Fruit fly (Drosophila melanogaster) whole organism, embryonic: ENCODE results near the gene CG4462.

Source experiments
- Abd-B ChIP-seq: fragments of 200-800 bp; sonication (Bioruptor generic); optimal IDR thresholded peaks from 2 replicates; lab custom pipeline; 2018; ENCODE audit warnings: missing biosample characterization, mild to moderate bottlenecking, missing genetic modification characterization, moderate library complexity
- Bgb ChIP-seq: fragments of 200-800 bp; sonication (Bioruptor generic); IDR thresholded peaks from 2 replicates; pipeline ENCODE4 v1.3.6; 2022; ENCODE audit warnings: missing biosample characterization, missing genetic modification characterization; ENCODE audit not compliant: partially characterized antibody
- CG10147 ChIP-seq: fragments of 200-800 bp; sonication (Bioruptor generic); optimal IDR thresholded peaks from 2 replicates; lab custom pipeline; 2019; ENCODE audit warnings: missing biosample characterization, mild to moderate bottlenecking, missing genetic modification characterization, moderate library complexity
- CG10366 ChIP-seq: fragments of 200-800 bp; sonication (Bioruptor generic); IDR thresholded peaks from 2 replicates; pipeline ENCODE4 v1.3.6; 2022; ENCODE audit warnings: missing biosample characterization, missing genetic modification characterization
- CG11560 ChIP-seq: fragments of 200-800 bp; sonication (Bioruptor generic); IDR thresholded peaks from 3 replicates; pipeline ENCODE4 v1.3.6; 2022; ENCODE audit warnings: missing biosample characterization, missing genetic modification characterization
- CG12155 ChIP-seq: fragments of 200-800 bp; sonication (Bioruptor generic); optimal IDR thresholded peaks from 3 replicates; lab custom pipeline; 2016; ENCODE audit warnings: missing biosample characterization, missing genetic modification characterization
- CG12236 ChIP-seq: fragments of 200-800 bp; sonication (Bioruptor generic); optimal IDR thresholded peaks from 2 replicates; lab custom pipeline; 2016; ENCODE audit warnings: missing biosample characterization, missing genetic modification characterization
- CG13123 ChIP-seq: fragments of 200-800 bp; sonication (Bioruptor generic); optimal IDR thresholded peaks from 2 replicates; lab custom pipeline; 2016; ENCODE audit warnings: missing biosample characterization, missing genetic modification characterization
- CG13287 ChIP-seq: fragments of 200-800 bp; sonication (Bioruptor generic); IDR thresholded peaks from 2 replicates; pipeline ENCODE4 v1.3.6; 2022; ENCODE audit warnings: missing biosample characterization, missing genetic modification characterization; ENCODE audit not compliant: partially characterized antibody
- CG15269 ChIP-seq: fragments of 200-800 bp; sonication (Bioruptor generic); optimal IDR thresholded peaks from 2 replicates; lab custom pipeline; 2018; ENCODE audit warnings: missing biosample characterization, mild to moderate bottlenecking, missing genetic modification characterization, moderate library complexity
- CG1529 ChIP-seq: fragments of 200-800 bp; sonication (Bioruptor generic); optimal IDR thresholded peaks from 3 replicates; lab custom pipeline; 2018; ENCODE audit warnings: missing biosample characterization, missing genetic modification characterization
- CG1647 ChIP-seq: fragments of 200-800 bp; sonication (Bioruptor generic); optimal IDR thresholded peaks from 3 replicates; lab custom pipeline; 2016; ENCODE audit warnings: missing biosample characterization, missing genetic modification characterization
- CG17829 ChIP-seq: fragments of 200-800 bp; optimal IDR thresholded peaks from 2 replicates; lab custom pipeline; 2019; ENCODE audit warnings: missing biosample characterization, mild to moderate bottlenecking, missing genetic modification characterization, moderate library complexity
- CG17912 ChIP-seq: fragments of 200-800 bp; sonication (Bioruptor generic); optimal IDR thresholded peaks from 2 replicates; lab custom pipeline; 2018; ENCODE audit warnings: missing biosample characterization, mild to moderate bottlenecking, missing genetic modification characterization
- CG2116 ChIP-seq: fragments of 200-800 bp; sonication (Bioruptor generic); optimal IDR thresholded peaks from 3 replicates; lab custom pipeline; 2018; ENCODE audit warnings: missing biosample characterization, mild to moderate bottlenecking, missing genetic modification characterization
- CG2120 ChIP-seq: fragments of 200-800 bp; sonication (Bioruptor generic); optimal IDR thresholded peaks from 3 replicates; lab custom pipeline; 2016; ENCODE audit warnings: missing biosample characterization, missing genetic modification characterization
- CG2712 ChIP-seq: fragments of 200-800 bp; optimal IDR thresholded peaks from 3 replicates; lab custom pipeline; 2019; ENCODE audit warnings: missing biosample characterization, mild to moderate bottlenecking, missing genetic modification characterization, moderate library complexity
- CG30020 ChIP-seq: fragments of 200-800 bp; optimal IDR thresholded peaks from 2 replicates; lab custom pipeline; 2019; ENCODE audit warnings: missing biosample characterization, mild to moderate bottlenecking, missing genetic modification characterization, moderate library complexity
- CG30403 ChIP-seq: fragments of 200-800 bp; sonication (Bioruptor generic); optimal IDR thresholded peaks from 3 replicates; lab custom pipeline; 2016; ENCODE audit warnings: missing biosample characterization, missing genetic modification characterization
- CG4282 ChIP-seq: fragments of 200-800 bp; sonication (Bioruptor generic); optimal IDR thresholded peaks from 2 replicates; lab custom pipeline; 2016; ENCODE audit warnings: missing biosample characterization, missing genetic modification characterization
- CG7839 ChIP-seq: fragments of 200-800 bp; sonication (Bioruptor generic); optimal IDR thresholded peaks from 3 replicates; lab custom pipeline; 2018; ENCODE audit warnings: missing biosample characterization, mild to moderate bottlenecking, missing genetic modification characterization, moderate library complexity
- CG7928 ChIP-seq: fragments of 200-800 bp; sonication (Bioruptor generic); optimal IDR thresholded peaks from 2 replicates; lab custom pipeline; 2017; ENCODE audit warnings: missing biosample characterization, mild to moderate bottlenecking, missing genetic modification characterization
- CkIIα-i1 ChIP-seq: fragments of 200-800 bp; sonication (Bioruptor generic); IDR thresholded peaks from 2 replicates; pipeline ENCODE4 v1.3.6; 2022; ENCODE audit warnings: missing biosample characterization, missing genetic modification characterization
- Eip74EF ChIP-seq, 2 experiments: fragments of 200-800 bp in 1 of 2; fragments of >200 bp in 1 of 2; sonication (Bioruptor generic) in 1 of 2; optimal IDR thresholded peaks; 2 replicates each; lab custom pipeline; 2017 to 2019; ENCODE audit warnings: missing biosample characterization in 2 of 2, missing genetic modification characterization in 2 of 2, mild to moderate bottlenecking in 1 of 2, moderate library complexity in 1 of 2
- HLH4C ChIP-seq: fragments of 200-800 bp; sonication (Bioruptor generic); IDR thresholded peaks from 3 replicates; pipeline ENCODE4 v1.3.6; 2022; ENCODE audit warnings: missing biosample characterization, missing genetic modification characterization; ENCODE audit not compliant: partially characterized antibody
- Hand ChIP-seq: fragments of 200-800 bp; sonication (Bioruptor generic); optimal IDR thresholded peaks from 2 replicates; lab custom pipeline; 2017; ENCODE audit warnings: mild to moderate bottlenecking, missing biosample characterization, missing genetic modification reagents, missing genetic modification characterization
- Hey ChIP-seq: fragments of 200-800 bp; sonication (Bioruptor generic); optimal IDR thresholded peaks from 3 replicates; lab custom pipeline; 2018; ENCODE audit warnings: missing biosample characterization, mild to moderate bottlenecking, missing genetic modification characterization
- Mrtf ChIP-seq: fragments of 200-800 bp; sonication (Bioruptor generic); IDR thresholded peaks from 3 replicates; pipeline ENCODE4 v1.3.6; 2022; ENCODE audit warnings: missing biosample characterization, missing genetic modification characterization
- Neu2 ChIP-seq: fragments of 200-800 bp; sonication (Bioruptor generic); optimal IDR thresholded peaks from 3 replicates; lab custom pipeline; 2016; ENCODE audit warnings: missing biosample characterization, missing genetic modification characterization, borderline replicate concordance
- NfI ChIP-seq: fragments of 200-800 bp; sonication (Bioruptor generic); optimal IDR thresholded peaks from 3 replicates; lab custom pipeline; 2018; ENCODE audit warnings: missing biosample characterization, mild to moderate bottlenecking, missing genetic modification characterization, moderate library complexity
- al ChIP-seq: fragments of 200-800 bp; sonication (Bioruptor generic); IDR thresholded peaks from 2 replicates; pipeline ENCODE4 v1.3.6; 2022; ENCODE audit warnings: missing biosample characterization, missing genetic modification characterization
- ap ChIP-seq: fragments of 200-800 bp; sonication (Bioruptor generic); IDR thresholded peaks from 2 replicates; pipeline ENCODE4 v1.3.6; 2022; ENCODE audit warnings: missing biosample characterization, missing genetic modification characterization
- bsh ChIP-seq, 2 experiments: fragments of 200-800 bp; sonication (Bioruptor generic); optimal IDR thresholded peaks; 2 replicates each; lab custom pipeline; 2017 to 2018; ENCODE audit warnings: mild to moderate bottlenecking in 2 of 2, missing biosample characterization in 2 of 2, missing genetic modification characterization in 2 of 2, moderate library complexity in 1 of 2
- crol ChIP-seq: fragments of 200-800 bp; sonication (Bioruptor generic); IDR thresholded peaks from 2 replicates; pipeline ENCODE4 v1.3.6; 2022; ENCODE audit warnings: missing biosample characterization, missing genetic modification characterization
- dati ChIP-seq: fragments of 200-800 bp; sonication (Bioruptor generic); IDR thresholded peaks from 2 replicates; pipeline ENCODE4 v1.3.6; 2022; ENCODE audit warnings: missing biosample characterization, missing genetic modification characterization
- dimm ChIP-seq: fragments of 200-800 bp; sonication (Bioruptor generic); IDR thresholded peaks from 2 replicates; pipeline ENCODE4 v1.3.6; 2022; ENCODE audit warnings: missing biosample characterization, missing genetic modification characterization
- gem ChIP-seq: fragments of 200-800 bp; sonication (Bioruptor generic); optimal IDR thresholded peaks from 2 replicates; lab custom pipeline; 2019; ENCODE audit warnings: missing biosample characterization, mild to moderate bottlenecking, missing genetic modification characterization, moderate library complexity
- gsb ChIP-seq: fragments of 200-800 bp; sonication (Bioruptor generic); IDR thresholded peaks from 2 replicates; pipeline ENCODE4 v1.3.6; 2022; ENCODE audit warnings: missing biosample characterization, missing genetic modification characterization
- h ChIP-seq: fragments of >200 bp; optimal IDR thresholded peaks from 2 replicates; lab custom pipeline; 2017
- jing ChIP-seq: fragments of 200-800 bp; sonication (Bioruptor generic); optimal IDR thresholded peaks from 2 replicates; lab custom pipeline; 2018; ENCODE audit warnings: missing biosample characterization, mild to moderate bottlenecking, missing genetic modification characterization
- ken ChIP-seq: fragments of 200-800 bp; sonication (Bioruptor generic); IDR thresholded peaks from 3 replicates; pipeline ENCODE4 v1.3.6; 2022; ENCODE audit warnings: missing biosample characterization, missing genetic modification characterization
- lbe ChIP-seq: fragments of 200-800 bp; sonication (Bioruptor generic); optimal IDR thresholded peaks from 2 replicates; lab custom pipeline; 2016; ENCODE audit warnings: missing biosample characterization, mild to moderate bottlenecking, missing genetic modification characterization
- org-1 ChIP-seq: fragments of 200-800 bp; sonication (Bioruptor generic); optimal IDR thresholded peaks from 2 replicates; lab custom pipeline; 2017; ENCODE audit warnings: missing biosample characterization, missing genetic modification characterization
- pfk ChIP-seq: fragments of 200-800 bp; sonication (Bioruptor generic); optimal IDR thresholded peaks from 2 replicates; lab custom pipeline; 2018; ENCODE audit warnings: missing biosample characterization, mild to moderate bottlenecking, missing genetic modification characterization, moderate library complexity
- sna ChIP-seq: fragments of 200-800 bp; sonication (Bioruptor generic); IDR thresholded peaks from 2 replicates; pipeline ENCODE4 v1.3.6; 2022; ENCODE audit warnings: missing biosample characterization, missing genetic modification characterization; ENCODE audit not compliant: partially characterized antibody
- stc ChIP-seq: fragments of 200-800 bp; sonication (Bioruptor generic); IDR thresholded peaks from 2 replicates; pipeline ENCODE4 v1.3.6; 2022; ENCODE audit warnings: missing biosample characterization, missing genetic modification characterization
- tio ChIP-seq: fragments of 200-800 bp; sonication (Bioruptor generic); optimal IDR thresholded peaks from 2 replicates; lab custom pipeline; 2017; ENCODE audit warnings: missing biosample characterization, missing genetic modification characterization, inconsistent platforms
- trh ChIP-seq: fragments of 200-800 bp; sonication (Bioruptor generic); optimal IDR thresholded peaks from 2 replicates; lab custom pipeline; 2016; ENCODE audit warnings: missing biosample characterization, missing genetic modification characterization
- unpg ChIP-seq: fragments of 200-800 bp; sonication (Bioruptor generic); optimal IDR thresholded peaks from 3 replicates; lab custom pipeline; 2018; ENCODE audit warnings: missing biosample characterization, mild to moderate bottlenecking, missing genetic modification characterization, moderate library complexity
- zen ChIP-seq: fragments of 200-800 bp; sonication (Bioruptor generic); optimal IDR thresholded peaks from 3 replicates; lab custom pipeline; 2018; ENCODE audit warnings: missing biosample characterization, mild to moderate bottlenecking, missing genetic modification characterization, moderate library complexity

CG4462 gene

dm6 chr3R:19908863-19909343, 16.3 kb downstream of the CG4462 start (continued):
- peak; percentile 81 for TF ChIP-seq NfI (GFP tag; lab: Kevin White, UChicago)
- TF ChIP-seq dimm (GFP tag; lab: Robert Waterston, UW): 0 out of 2 replicates have a peak, but pooled peaks have one; percentile 46
- peak; percentile 75 for TF ChIP-seq CG1529 (GFP tag; lab: Kevin White, UChicago)
- peak; percentile 65 for TF ChIP-seq CG2712 (tag; lab: Kevin White, UChicago)
- peak; percentile 50 for TF ChIP-seq Bgb
- TF ChIP-seq tio (GFP tag; lab: Kevin White, UChicago): peak; percentile 73
- TF ChIP-seq CG2120 (GFP tag; lab: Kevin White, UChicago): peak; percentile 91
- peak; percentile 72 for TF ChIP-seq al (GFP tag; lab: Robert Waterston, UW)
- TF ChIP-seq CG11560: peak; percentile 60; the same call in 2 of the 3 replicates
- no peak for TF ChIP-seq trh (GFP tag; lab: Kevin White, UChicago)
- no peak for TF ChIP-seq Neu2 (GFP tag; lab: Kevin White, UChicago)
- TF ChIP-seq dati (GFP tag; lab: Robert Waterston, UW): peak; percentile 64
- TF ChIP-seq h (lab: Kevin White, UChicago): no peak
- TF ChIP-seq CG17829: peak; percentile 47
- no peak for TF ChIP-seq CG17912 (GFP tag; lab: Kevin White, UChicago)
- peak; percentile 63 for TF ChIP-seq Abd-B
- peak; percentile 85 for TF ChIP-seq gsb
- TF ChIP-seq zen: peak; percentile 5
- peak; percentile 83 for TF ChIP-seq CG30403
- peak; percentile 61 for TF ChIP-seq CG10147 (GFP tag; lab: Kevin White, UChicago)
- TF ChIP-seq stc: peak; percentile 86
- peak; percentile 29 to 80 for TF ChIP-seq bsh (GFP tag; optimal IDR thresholded peaks at IDR 0.05; lab: Kevin White, UChicago)
- no peak for TF ChIP-seq CG7928 (GFP tag; lab: Kevin White, UChicago)
- 0 out of 2 replicates have a peak, but pooled peaks have one; percentile 23 for TF ChIP-seq CkIIα-i1 (GFP tag; lab: Robert Waterston, UW)
- TF ChIP-seq Hand (GFP tag; lab: Kevin White, UChicago): peak; percentile 56
- TF ChIP-seq CG13287 (GFP tag; lab: Robert Waterston, UW): peak; percentile 28; the same call in 1 of the 2 replicates
- peak; percentile 92 for TF ChIP-seq CG10366 (GFP tag; lab: Robert Waterston, UW)
- peak; percentile 86 for TF ChIP-seq unpg (GFP tag; lab: Kevin White, UChicago)
- TF ChIP-seq Mrtf (GFP tag; lab: Robert Waterston, UW): peak; percentile 82
- TF ChIP-seq HLH4C: no peak
- TF ChIP-seq CG12155 (GFP tag; lab: Kevin White, UChicago): peak; percentile 82
- TF ChIP-seq org-1 (GFP tag; lab: Kevin White, UChicago): peak; percentile 77
- TF ChIP-seq ap (GFP tag; lab: Robert Waterston, UW): peak; percentile 67; the same call in 1 of the 2 replicates
- TF ChIP-seq jing (GFP tag; lab: Kevin White, UChicago): peak; percentile 72
- no peak for TF ChIP-seq crol (GFP tag; lab: Robert Waterston, UW)
- TF ChIP-seq lbe: peak; percentile 42
- TF ChIP-seq CG7839 (tag; lab: Kevin White, UChicago): peak; percentile 78
- TF ChIP-seq CG2116 (GFP tag; lab: Kevin White, UChicago): peak; percentile 27
- TF ChIP-seq gem (tag; lab: Kevin White, UChicago): peak; percentile 89
- peak; percentile 87 for TF ChIP-seq ken
- TF ChIP-seq sna: no peak
- TF ChIP-seq Eip74EF (GFP tag; optimal IDR thresholded peaks at IDR 0.05; lab: Kevin White, UChicago): peak in 1 of 2 experiments; percentile 52
- peak; percentile 65 for TF ChIP-seq CG13123 (GFP tag; lab: Kevin White, UChicago)
- TF ChIP-seq pfk (GFP tag; lab: Kevin White, UChicago): no peak
- TF ChIP-seq CG4282 (GFP tag; lab: Kevin White, UChicago): peak; percentile 73
- TF ChIP-seq CG12236 (GFP tag; lab: Kevin White, UChicago): peak; percentile 61
- TF ChIP-seq Hey (tag; lab: Kevin White, UChicago): peak; percentile 17
- TF ChIP-seq CG15269 (tag; lab: Kevin White, UChicago): peak; percentile 88
- TF ChIP-seq CG30020 (tag; lab: Kevin White, UChicago): no peak
- TF ChIP-seq CG1647 (GFP tag; lab: Kevin White, UChicago): peak; percentile 82
